Worm (Caenorhabditis elegans) whole organism, L4/young adult: Measurements from ENCODE around the gene T28D9.16.

ENCODE experiments used
- W03F9.2 ChIP-seq: fragments of 150-350 bp; optimal IDR thresholded peaks from 2 replicates; lab custom pipeline; 2014; ENCODE audit warnings: missing biosample characterization, missing genetic modification characterization
- dao-5 ChIP-seq: sonication (generic microtip); optimal IDR thresholded peaks from 2 replicates; lab custom pipeline; 2016; ENCODE audit warnings: missing genotype, missing genetic modification characterization, moderate library complexity, missing compliant biosample characterization
- him-1 ChIP-seq: sonication (generic microtip); optimal IDR thresholded peaks from 2 replicates; lab custom pipeline; 2016; ENCODE audit warnings: missing genotype, missing genetic modification reagents, missing genetic modification characterization, missing compliant biosample characterization

T28D9.16 gene

DNA sequence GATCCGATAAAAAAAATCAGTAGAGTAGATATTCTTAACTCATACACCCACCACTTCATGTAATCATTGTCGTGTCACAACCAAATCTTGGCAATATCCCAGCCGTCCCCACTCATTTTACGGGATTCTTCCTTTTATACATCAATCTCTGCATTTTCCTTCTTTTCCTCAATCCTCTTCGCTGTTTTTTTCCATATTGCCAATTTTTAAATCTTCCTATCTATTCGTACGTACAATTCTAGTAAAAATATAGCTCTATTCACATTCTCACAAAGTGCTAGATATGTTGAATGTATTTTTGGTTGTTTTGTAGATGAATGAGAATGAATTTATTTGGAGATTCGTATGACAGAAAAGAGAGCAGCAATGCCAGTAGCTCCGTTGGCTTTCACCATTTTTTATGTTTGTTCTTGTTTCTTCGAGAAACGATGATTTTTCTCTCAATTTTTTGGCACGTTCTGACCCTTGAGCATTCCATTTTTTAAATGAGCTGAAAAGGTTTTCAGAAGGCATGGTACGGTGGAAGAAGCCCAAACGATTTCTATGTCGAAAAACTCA, at the start of gene T28D9.16:
T28D9.16 (plus strand) TSS at position 508 of the 558 bp plus-strand sequence.
- TF ChIP-seq W03F9.2 (tag; lab: Kevin White, UChicago) (no peak), him-1 (tag; lab: Kevin White, UChicago) (no peak), dao-5 (tag; lab: Kevin White, UChicago) (no peak)

DNA sequence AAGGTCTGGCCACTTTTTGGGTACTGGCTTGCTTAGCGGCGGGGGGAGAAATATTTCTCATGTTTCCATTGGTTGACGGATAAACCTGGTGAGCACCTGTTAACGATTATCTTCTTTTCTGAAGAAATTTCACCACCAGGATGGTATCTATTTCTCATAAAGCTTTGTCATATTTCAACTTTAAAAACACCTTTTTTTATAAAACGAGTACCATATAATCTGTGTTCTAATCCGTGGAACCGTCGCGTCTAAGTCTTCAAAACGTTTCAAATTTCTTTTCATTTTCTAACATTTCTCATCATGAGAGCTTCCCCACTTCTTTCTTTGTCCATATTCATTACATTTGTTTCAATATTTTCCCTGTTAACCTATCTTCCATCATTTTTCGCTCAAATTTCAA, 49.5 kb upstream of the T28D9.16 start, which contains the start of gene col-75:
col-75 (plus strand) TSS at position 301 of the 400 bp plus-strand sequence.
- TF ChIP-seq W03F9.2 (tag; lab: Kevin White, UChicago) = no peak
- TF ChIP-seq him-1 (tag; lab: Kevin White, UChicago) = no peak
- no peak for TF ChIP-seq dao-5 (tag; lab: Kevin White, UChicago)

DNA sequence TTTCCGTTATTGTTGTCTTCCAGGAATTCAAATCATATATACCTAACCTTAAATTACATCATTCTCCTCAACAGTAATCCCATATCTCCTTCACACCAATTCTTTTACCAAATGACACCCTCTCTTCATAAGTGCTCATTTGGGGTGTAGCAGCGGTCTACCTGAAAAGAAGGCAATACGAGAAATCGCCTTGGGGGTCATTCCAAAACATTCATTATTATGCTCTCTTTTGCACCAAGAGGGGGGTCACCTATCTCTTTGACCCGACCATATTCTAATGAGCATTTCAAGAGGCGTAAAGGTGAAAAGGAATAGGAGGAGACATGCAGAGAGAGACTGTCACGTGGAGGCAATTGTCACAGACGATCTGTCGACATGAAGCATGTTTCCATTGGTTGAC, 38.6 kb upstream of the T28D9.16 start:
- TF ChIP-seq dao-5 (tag; lab: Kevin White, UChicago) = no peak
- no peak for TF ChIP-seq him-1 (tag; lab: Kevin White, UChicago)
- TF ChIP-seq W03F9.2 (tag; lab: Kevin White, UChicago) = no peak

ce11 chrII:6441128-6441527, 34.4 kb upstream of the T28D9.16 start, which contains the start of gene cutl-16:
TSS of gene cutl-16 (plus strand) at chrII:6441428.
- TF ChIP-seq him-1 (tag; lab: Kevin White, UChicago) (no peak), dao-5 (tag; lab: Kevin White, UChicago) (no peak), W03F9.2 (tag; lab: Kevin White, UChicago) (no peak)

ce11 chrII:6443710-6444109, 31.8 kb upstream of the T28D9.16 start, which contains the start of gene K06A1.2:
TSS of gene K06A1.2 (plus strand) at chrII:6444010.
- TF ChIP-seq him-1 (tag; lab: Kevin White, UChicago) (no peak), W03F9.2 (tag; lab: Kevin White, UChicago) (no peak), dao-5 (tag; lab: Kevin White, UChicago) (no peak)

ce11 chrII:6448189-6448588, 27.3 kb upstream of the T28D9.16 start:
- TF ChIP-seq dao-5 (tag; lab: Kevin White, UChicago) (no peak), him-1 (tag; lab: Kevin White, UChicago) (no peak), W03F9.2 (tag; lab: Kevin White, UChicago) (no peak)

ce11 chrII:6448656-6449055, 26.8 kb upstream of the T28D9.16 start:
- TF ChIP-seq W03F9.2 (tag; lab: Kevin White, UChicago) = no peak
- no peak for TF ChIP-seq him-1 (tag; lab: Kevin White, UChicago)
- no peak for TF ChIP-seq dao-5 (tag; lab: Kevin White, UChicago)

ce11 chrII:6449656-6450055, 25.8 kb upstream of the T28D9.16 start, which contains the start of gene nhr-22:
TSS of gene nhr-22 (minus strand) at chrII:6449792.
- TF ChIP-seq dao-5 (tag; lab: Kevin White, UChicago) = no peak
- TF ChIP-seq him-1 (tag; lab: Kevin White, UChicago) = no peak
- TF ChIP-seq W03F9.2 (tag; lab: Kevin White, UChicago) = no peak

DNA sequence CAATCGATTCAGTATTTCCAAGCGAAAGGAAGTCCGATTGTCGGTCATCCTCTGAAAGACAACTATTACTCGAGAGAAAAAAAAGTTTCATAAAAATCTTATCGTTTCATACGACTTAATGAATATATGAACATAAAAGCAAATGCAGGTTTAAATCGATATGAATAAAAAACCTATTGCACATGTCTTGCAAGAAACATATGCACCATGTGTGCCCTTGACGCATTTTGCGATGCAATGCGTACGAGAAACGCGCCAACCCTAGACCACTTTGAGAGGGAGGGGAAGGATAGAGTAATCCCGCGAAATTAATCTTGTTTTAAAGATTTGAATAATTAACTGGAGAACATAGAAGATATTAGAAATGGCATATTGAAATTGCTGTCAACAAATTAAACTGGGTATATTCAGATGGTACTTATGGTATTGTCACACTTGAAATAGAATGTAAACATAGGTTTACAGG, 22.1 kb upstream of the T28D9.16 start, which contains the start of gene atg-16.2:
atg-16.2 (minus strand) TSS at position 51 of the 466 bp plus-strand sequence.
- TF ChIP-seq him-1 (tag; lab: Kevin White, UChicago) (no peak), dao-5 (tag; lab: Kevin White, UChicago) (no peak), W03F9.2 (tag; lab: Kevin White, UChicago) (peak; percentile 17)

ce11 chrII:6454671-6455070, 20.8 kb upstream of the T28D9.16 start, which contains the start of gene aptf-1:
TSS of gene aptf-1 (plus strand) at chrII:6454971.
- TF ChIP-seq him-1 (tag; lab: Kevin White, UChicago) = no peak
- no peak for TF ChIP-seq dao-5 (tag; lab: Kevin White, UChicago)
- no peak for TF ChIP-seq W03F9.2 (tag; lab: Kevin White, UChicago)

- no peak for TF ChIP-seq dao-5 (tag; lab: Kevin White, UChicago)
- TF ChIP-seq W03F9.2 (tag; lab: Kevin White, UChicago) = no peak
- no peak for TF ChIP-seq him-1 (tag; lab: Kevin White, UChicago)
Observed at ce11 chrII:6469340-6469739, 6.1 kb upstream of the T28D9.16 start.

ce11 chrII:6470985-6471384, 4.5 kb upstream of the T28D9.16 start, which contains the start of gene dgk-5:
TSS of gene dgk-5 (minus strand) at chrII:6471085.
- TF ChIP-seq W03F9.2 (tag; lab: Kevin White, UChicago) (no peak), dao-5 (tag; lab: Kevin White, UChicago) (no peak), him-1 (tag; lab: Kevin White, UChicago) (no peak)

- TF ChIP-seq W03F9.2 (tag; lab: Kevin White, UChicago) (no peak), him-1 (tag; lab: Kevin White, UChicago) (no peak)
Observed at ce11 chrII:6476655-6477054, 1.2 kb downstream of the T28D9.16 start, which contains the start of gene T28D9.4. TSS of gene T28D9.4 (plus strand) at chrII:6476955.

DNA sequence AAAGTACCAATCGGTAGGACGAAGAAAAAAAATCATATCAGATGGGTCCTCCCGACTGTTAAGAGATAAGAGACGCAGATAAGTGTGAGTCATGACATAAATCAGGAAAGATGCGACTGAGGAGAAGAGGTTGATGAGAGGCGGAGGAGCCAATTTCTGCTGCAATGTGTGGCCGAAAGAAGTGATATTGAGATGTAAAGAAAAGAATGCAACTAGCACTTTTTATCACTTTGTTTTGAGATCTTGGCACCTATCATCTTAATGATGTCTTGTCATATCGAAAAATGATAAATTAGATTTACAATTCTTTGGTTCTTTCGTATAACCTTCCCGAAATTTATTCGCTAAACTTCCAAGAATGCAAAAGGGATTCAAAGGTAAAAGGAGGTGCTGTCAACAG, 6.6 kb downstream of the T28D9.16 start, which contains the start of gene del-10:
del-10 (minus strand) TSS at position 24 of the 400 bp plus-strand sequence.
- TF ChIP-seq dao-5 (tag; lab: Kevin White, UChicago) = no peak
